Worm (Caenorhabditis elegans): ENCODE results near the gene F52H3.6.

Gene F52H3.6

ce11 chrII:9986635-9987575, 41.3 kb downstream of the F52H3.6 start:
- TF ChIP-seq C34F6.9 (tag; optimal IDR thresholded peaks at IDR 0.05) (no peak), mab-5 (tag; optimal IDR thresholded peaks at IDR 0.05) (peak; percentile 65), nhr-6 (tag; optimal IDR thresholded peaks at IDR 0.05) (no peak), nhr-25 (tag; optimal IDR thresholded peaks at IDR 0.05) (peak; percentile 54), sma-9 (GFP tag; optimal IDR thresholded peaks at IDR 0.05) (peak; percentile 30), sma-9 (tag; optimal IDR thresholded peaks at IDR 0.05) (no peak), nhr-129 (tag; optimal IDR thresholded peaks at IDR 0.05) (no peak), ceh-16 (tag; optimal IDR thresholded peaks at IDR 0.05) (no peak), alr-1 (tag; optimal IDR thresholded peaks at IDR 0.05) (no peak)

DNA sequence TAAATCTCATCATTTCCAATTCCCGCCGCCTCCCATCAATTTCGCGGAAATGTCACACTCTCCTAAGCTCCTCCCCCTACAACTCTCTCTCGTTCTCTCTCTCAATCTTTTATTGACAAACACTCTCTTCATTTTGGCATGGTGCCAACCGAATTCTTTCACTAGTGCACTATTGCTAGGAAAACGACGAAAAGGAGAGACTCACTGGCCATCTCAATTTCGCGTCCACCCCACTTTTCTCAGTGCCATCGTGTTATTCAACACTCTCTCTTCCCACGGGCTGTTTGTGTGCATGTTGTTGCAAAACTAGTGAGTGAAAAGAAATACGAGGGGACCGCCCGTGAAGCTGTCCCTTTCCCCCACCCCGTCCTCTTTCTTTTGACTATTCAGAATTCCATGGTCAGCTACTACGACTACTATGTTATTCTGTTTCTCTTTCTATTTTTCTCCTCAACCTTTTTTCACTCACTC, 43.3 kb downstream of the F52H3.6 start:
- peak; percentile 55 to 63 for TF ChIP-seq mdl-1 (tag; optimal IDR thresholded peaks at IDR 0.05)
- TF ChIP-seq ztf-11 (tag; optimal IDR thresholded peaks at IDR 0.05) = no peak
- TF ChIP-seq blmp-1 (tag; optimal IDR thresholded peaks at IDR 0.05; ENCODE audit: insufficient read depth) = no peak
- TF ChIP-seq ama-1 (optimal IDR thresholded peaks at IDR 0.05) = no peak
- peak; percentile 80 for TF ChIP-seq mab-5 (tag; optimal IDR thresholded peaks at IDR 0.05)
- no peak for TF ChIP-seq nhr-10 (tag; optimal IDR thresholded peaks at IDR 0.05)
- no peak for TF ChIP-seq nhr-12 (tag; optimal IDR thresholded peaks at IDR 0.05)
- TF ChIP-seq elt-3 (tag; optimal IDR thresholded peaks at IDR 0.05) = no peak
- peak; percentile 63 for TF ChIP-seq unc-55 (GFP tag; optimal IDR thresholded peaks at IDR 0.05)
- peak; percentile 16 for TF ChIP-seq fos-1 (tag; optimal IDR thresholded peaks at IDR 0.05)
- peak; percentile 31 for TF ChIP-seq unc-62 (GFP tag; optimal IDR thresholded peaks at IDR 0.05)
- TF ChIP-seq C34F6.9 (tag; optimal IDR thresholded peaks at IDR 0.05) = peak; percentile 72
- TF ChIP-seq nhr-237 (tag; optimal IDR thresholded peaks at IDR 0.05) = no peak
- TF ChIP-seq Y55F3AM.14 (GFP tag; optimal IDR thresholded peaks at IDR 0.05) = peak; percentile 66
- no peak for TF ChIP-seq R02D3.7 (tag; optimal IDR thresholded peaks at IDR 0.05)
- TF ChIP-seq lin-39 (tag; optimal IDR thresholded peaks at IDR 0.05) = peak; percentile 73
- TF ChIP-seq aly-2 (tag; optimal IDR thresholded peaks at IDR 0.05) = no peak
- TF ChIP-seq lsy-2 (tag; optimal IDR thresholded peaks at IDR 0.05) = peak; percentile 18 to 72
- TF ChIP-seq skn-1 (tag; optimal IDR thresholded peaks at IDR 0.05) = no peak
- peak; percentile 8 for TF ChIP-seq egl-27 (tag; optimal IDR thresholded peaks at IDR 0.05)
- no peak for TF ChIP-seq ZK546.5 (tag; optimal IDR thresholded peaks at IDR 0.05)
- peak; percentile 92 for TF ChIP-seq sma-9 (GFP tag; optimal IDR thresholded peaks at IDR 0.05)
- no peak for TF ChIP-seq sma-9 (tag; optimal IDR thresholded peaks at IDR 0.05)
- no peak for TF ChIP-seq nhr-21 (tag; optimal IDR thresholded peaks at IDR 0.05)
- TF ChIP-seq snpc-4 (tag; optimal IDR thresholded peaks at IDR 0.05) = peak; percentile 9
- no peak for TF ChIP-seq nhr-11 (tag; optimal IDR thresholded peaks at IDR 0.05)
- TF ChIP-seq ztf-1 (GFP tag; conservative IDR thresholded peaks at IDR 0.05) = no peak
- TF ChIP-seq nhr-129 (tag; optimal IDR thresholded peaks at IDR 0.05) = peak; percentile 82
- no peak for TF ChIP-seq mbf-1 (tag; optimal IDR thresholded peaks at IDR 0.05)
- peak; percentile 87 for TF ChIP-seq sem-4 (tag; optimal IDR thresholded peaks at IDR 0.05)
- TF ChIP-seq nhr-77 (tag; optimal IDR thresholded peaks at IDR 0.05) = no peak
- no peak for TF ChIP-seq dmd-4 (tag; optimal IDR thresholded peaks at IDR 0.05)
- no peak for TF ChIP-seq alr-1 (tag; optimal IDR thresholded peaks at IDR 0.05)
- no peak for TF ChIP-seq elt-1 (tag; optimal IDR thresholded peaks at IDR 0.05)
- no peak for TF ChIP-seq lin-11 (tag; optimal IDR thresholded peaks at IDR 0.05)
- TF ChIP-seq nhr-23 (tag; optimal IDR thresholded peaks at IDR 0.05) = no peak
- no peak for TF ChIP-seq peb-1 (tag; optimal IDR thresholded peaks at IDR 0.05)
- peak; percentile 53 for TF ChIP-seq zag-1 (tag; optimal IDR thresholded peaks at IDR 0.05)
- TF ChIP-seq ceh-16 (tag; optimal IDR thresholded peaks at IDR 0.05) = no peak
- peak; percentile 51 for TF ChIP-seq crh-2 (tag; optimal IDR thresholded peaks at IDR 0.05)
- no peak for TF ChIP-seq ceh-82 (tag; optimal IDR thresholded peaks at IDR 0.05)
- peak; percentile 55 for TF ChIP-seq lin-13 (GFP tag; optimal IDR thresholded peaks at IDR 0.05)
- TF ChIP-seq nhr-25 (tag; optimal IDR thresholded peaks at IDR 0.05) = no peak
- peak; percentile 31 for TF ChIP-seq ztf-4 (tag; optimal IDR thresholded peaks at IDR 0.05)
- no peak for TF ChIP-seq gmeb-1 (tag; optimal IDR thresholded peaks at IDR 0.05)
- peak; percentile 92 for TF ChIP-seq F13H6.1 (tag; optimal IDR thresholded peaks at IDR 0.05)
- TF ChIP-seq sma-3 (GFP tag; optimal IDR thresholded peaks at IDR 0.05) = peak; percentile 11
- peak; percentile 1 for TF ChIP-seq unc-39 (tag; optimal IDR thresholded peaks at IDR 0.05)
- peak; percentile 58 for TF ChIP-seq nhr-6 (tag; optimal IDR thresholded peaks at IDR 0.05)

Data from whole organism, L2 larva.